Worm (Caenorhabditis elegans) whole organism, L1 larva: Measurements from ENCODE around the gene sulp-5.

Source experiments
- C04F5.9 ChIP-seq: sonication (generic microtip); optimal IDR thresholded peaks from 2 replicates; lab custom pipeline; 2016; ENCODE audit warnings: missing genetic modification characterization, missing compliant biosample characterization
- C16A3.4 ChIP-seq: fragments of 150-350 bp; optimal IDR thresholded peaks from 2 replicates; lab custom pipeline; 2014; ENCODE audit warnings: missing biosample characterization, missing genetic modification characterization
- C34B4.2 ChIP-seq: sonication (generic microtip); optimal IDR thresholded peaks from 2 replicates; lab custom pipeline; 2017; ENCODE audit warnings: mild to moderate bottlenecking, missing genetic modification characterization, missing compliant biosample characterization
- F16B12.6 ChIP-seq: fragments of 150-350 bp; optimal IDR thresholded peaks from 2 replicates; lab custom pipeline; 2014; ENCODE audit warnings: missing biosample characterization, missing genetic modification characterization
- alr-1 ChIP-seq: fragments of 200-800 bp; sonication (Bioruptor generic); optimal IDR thresholded peaks from 2 replicates; lab custom pipeline; 2018; ENCODE audit warnings: borderline replicate concordance, mild to moderate bottlenecking, missing genetic modification characterization, missing compliant biosample characterization
- blmp-1 ChIP-seq: fragments of 150-350 bp; optimal IDR thresholded peaks from 2 replicates; lab custom pipeline; 2014; ENCODE audit warnings: missing biosample characterization, missing genetic modification characterization
- ceh-8 ChIP-seq: fragments of 200-800 bp; sonication (Bioruptor generic); optimal IDR thresholded peaks from 2 replicates; lab custom pipeline; 2018; ENCODE audit warnings: mild to moderate bottlenecking, missing genetic modification characterization, moderate library complexity, missing compliant biosample characterization
- ceh-90 ChIP-seq: sonication (generic microtip); optimal IDR thresholded peaks from 2 replicates; lab custom pipeline; 2016; ENCODE audit warnings: missing genetic modification characterization, missing compliant biosample characterization
- dpl-1 ChIP-seq, 3 experiments: fragments of 150-350 bp in 2 of 3; sonication (generic microtip) in 1 of 3; optimal IDR thresholded peaks; 2 replicates each; lab custom pipeline; 2014 to 2017; ENCODE audit warnings: missing biosample characterization in 3 of 3, missing genetic modification characterization in 3 of 3, missing genetic modification reagents in 3 of 3
- efl-1 ChIP-seq, 4 experiments: fragments of 150-350 bp; optimal IDR thresholded peaks in 3 of 4; peaks in 1 of 4; 1 replicate in 1 of 4; 2 replicates in 3 of 4; lab custom pipeline; 2014; ENCODE audit warnings: missing biosample characterization in 2 of 4, missing genetic modification characterization in 2 of 4, missing genetic modification reagents in 2 of 4
- efl-3 ChIP-seq: fragments of 200-800 bp; sonication (Bioruptor generic); optimal IDR thresholded peaks from 2 replicates; lab custom pipeline; 2018; ENCODE audit warnings: mild to moderate bottlenecking, missing genetic modification characterization, missing compliant biosample characterization
- egl-27 ChIP-seq, 2 experiments: fragments of 150-350 bp in 1 of 2; sonication (generic microtip); optimal IDR thresholded peaks; 3 replicates each; lab custom pipeline; 2017 to 2018; ENCODE audit warnings: missing biosample characterization in 2 of 2, missing genetic modification characterization in 2 of 2, missing genetic modification reagents in 2 of 2
- irx-1 ChIP-seq: sonication (generic microtip); optimal IDR thresholded peaks from 2 replicates; lab custom pipeline; 2016; ENCODE audit warnings: missing genetic modification characterization, missing compliant biosample characterization
- lin-14 ChIP-seq: fragments of 200-800 bp; sonication (Bioruptor generic); optimal IDR thresholded peaks from 2 replicates; lab custom pipeline; 2018; ENCODE audit warnings: mild to moderate bottlenecking, missing genetic modification characterization, moderate library complexity, missing compliant biosample characterization
- lin-15B ChIP-seq: fragments of 150-350 bp; sonication (generic microtip); optimal IDR thresholded peaks from 3 replicates; lab custom pipeline; 2014; ENCODE audit warnings: missing biosample characterization, missing genetic modification characterization
- lin-35 ChIP-seq, 2 experiments: fragments of 150-350 bp; optimal IDR thresholded peaks; 2 replicates each; lab custom pipeline; 2014; ENCODE audit warnings: missing biosample characterization in 2 of 2, missing genetic modification characterization in 2 of 2, missing genetic modification reagents in 2 of 2
- lsy-2 ChIP-seq, 2 experiments: fragments of 150-350 bp; optimal IDR thresholded peaks; 2 replicates each; lab custom pipeline; 2014; ENCODE audit warnings: missing biosample characterization in 2 of 2, missing genetic modification characterization in 2 of 2
- mdl-1 ChIP-seq, 2 experiments: fragments of 150-350 bp; optimal IDR thresholded peaks; 2 replicates each; lab custom pipeline; 2014 to 2017; ENCODE audit warnings: missing biosample characterization in 2 of 2, missing genetic modification characterization in 2 of 2, inconsistent platforms in 1 of 2
- mep-1 ChIP-seq: fragments of 150-350 bp; optimal IDR thresholded peaks from 2 replicates; lab custom pipeline; 2014; ENCODE audit warnings: missing biosample characterization, missing genetic modification characterization
- nhr-19 ChIP-seq: fragments of 200-800 bp; sonication (Bioruptor generic); conservative IDR thresholded peaks from 2 replicates; pipeline ENCODE4 v1.3.6; 2022; ENCODE audit warnings: missing genetic modification characterization, missing compliant biosample characterization
- nhr-20 ChIP-seq: sonication (generic microtip); optimal IDR thresholded peaks from 2 replicates; lab custom pipeline; 2016; ENCODE audit warnings: mild to moderate bottlenecking, missing genetic modification characterization, missing compliant biosample characterization
- nhr-237 ChIP-seq: fragments of 150-350 bp; optimal IDR thresholded peaks from 2 replicates; lab custom pipeline; 2014; ENCODE audit warnings: missing biosample characterization, missing genetic modification characterization
- nhr-47 ChIP-seq: sonication (generic microtip); optimal IDR thresholded peaks from 2 replicates; lab custom pipeline; 2016; ENCODE audit warnings: mild to moderate bottlenecking, missing genetic modification characterization, moderate library complexity, missing compliant biosample characterization
- nhr-71 ChIP-seq: sonication (generic microtip); optimal IDR thresholded peaks from 2 replicates; lab custom pipeline; 2016; ENCODE audit warnings: mild to moderate bottlenecking, missing genetic modification characterization, moderate library complexity, missing compliant biosample characterization
- nhr-76 ChIP-seq: sonication (generic microtip); optimal IDR thresholded peaks from 2 replicates; lab custom pipeline; 2017; ENCODE audit warnings: missing biosample characterization, missing genetic modification characterization
- nhr-84 ChIP-seq: sonication (generic microtip); optimal IDR thresholded peaks from 2 replicates; lab custom pipeline; 2017; ENCODE audit warnings: missing biosample characterization, missing genetic modification characterization
- nhr-85 ChIP-seq: sonication (generic microtip); peaks from one replicate; lab custom pipeline; 2016; ENCODE audit warnings: missing genetic modification characterization, inconsistent platforms, missing compliant biosample characterization
- pag-3 ChIP-seq: sonication (generic microtip); optimal IDR thresholded peaks from 2 replicates; lab custom pipeline; 2017; ENCODE audit warnings: missing genetic modification characterization, mild to moderate bottlenecking, missing compliant biosample characterization, antibody characterized with exemption, borderline replicate concordance; ENCODE audit not compliant: insufficient read depth
- snu-23 ChIP-seq: sonication (generic microtip); optimal IDR thresholded peaks from 2 replicates; lab custom pipeline; 2016; ENCODE audit warnings: missing genetic modification characterization, missing compliant biosample characterization
- sptf-1 ChIP-seq: fragments of 150-350 bp; optimal IDR thresholded peaks from 2 replicates; lab custom pipeline; 2014; ENCODE audit warnings: missing biosample characterization, missing genetic modification characterization
- sup-37 ChIP-seq: fragments of 200-800 bp; sonication (Bioruptor generic); optimal IDR thresholded peaks from 2 replicates; lab custom pipeline; 2018; ENCODE audit warnings: mild to moderate bottlenecking, missing genetic modification characterization, missing compliant biosample characterization
- swsn-7 ChIP-seq: sonication (generic microtip); optimal IDR thresholded peaks from 2 replicates; lab custom pipeline; 2016; ENCODE audit warnings: missing genetic modification characterization, missing compliant biosample characterization
- tbx-2 ChIP-seq: sonication (generic microtip); optimal IDR thresholded peaks from 2 replicates; lab custom pipeline; 2016; ENCODE audit warnings: missing genetic modification characterization, missing compliant biosample characterization
- unc-30 ChIP-seq: sonication (generic microtip); optimal IDR thresholded peaks from 2 replicates; lab custom pipeline; 2017; ENCODE audit warnings: missing biosample characterization, missing genetic modification characterization
- unc-62 ChIP-seq: fragments of 150-350 bp; optimal IDR thresholded peaks from 2 replicates; lab custom pipeline; 2014; ENCODE audit warnings: missing biosample characterization, missing genetic modification reagents, missing genetic modification characterization
- unc-86 ChIP-seq: sonication (generic microtip); optimal IDR thresholded peaks from 2 replicates; lab custom pipeline; 2016; ENCODE audit warnings: missing genetic modification characterization, missing compliant biosample characterization
- xbp-1 ChIP-seq: sonication (generic microtip); optimal IDR thresholded peaks from 2 replicates; lab custom pipeline; 2016; ENCODE audit warnings: missing genetic modification characterization, missing compliant biosample characterization
- zag-1 ChIP-seq: fragments of 150-350 bp; optimal IDR thresholded peaks from 2 replicates; lab custom pipeline; 2014; ENCODE audit warnings: missing biosample characterization, missing genetic modification characterization
- ztf-4 ChIP-seq: fragments of 150-350 bp; optimal IDR thresholded peaks from 2 replicates; lab custom pipeline; 2014; ENCODE audit warnings: missing biosample characterization, missing genetic modification characterization

sulp-5 gene

DNA sequence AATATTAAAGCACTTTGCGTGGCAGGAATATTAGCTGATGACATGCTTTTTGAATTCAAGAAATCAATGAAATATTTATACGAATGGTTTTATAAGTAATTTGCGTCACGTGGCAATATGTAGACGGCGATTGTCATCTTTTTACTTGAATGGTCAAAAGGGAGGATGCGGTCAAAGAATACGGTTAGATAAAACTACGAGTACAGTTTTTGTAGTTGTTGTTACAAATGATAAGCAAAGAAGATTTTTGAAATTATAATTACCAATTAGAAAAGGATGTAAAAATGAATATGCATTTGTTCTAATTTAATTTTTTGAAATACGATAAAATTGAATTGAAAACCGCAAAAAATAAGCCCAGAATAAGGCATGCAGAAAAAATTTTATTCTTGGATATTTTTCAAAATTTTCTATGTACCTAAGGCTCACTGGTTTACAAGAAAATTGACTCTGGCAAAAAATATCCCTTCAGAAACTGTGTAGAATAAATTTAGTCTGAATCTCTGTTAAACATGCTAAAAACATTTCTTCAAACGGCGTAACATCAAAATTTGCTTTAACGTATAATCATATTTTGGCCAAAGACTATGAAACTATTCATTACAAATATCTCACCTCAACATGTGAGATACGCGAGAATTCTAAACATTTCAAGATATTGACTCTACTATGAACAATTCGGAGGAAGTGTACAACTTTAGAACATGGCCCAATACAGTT lies 11.5 kb downstream of the sulp-5 start, which contains the start of the genes sodh-2 and srx-76:
Gene sodh-2, minus strand, starts transcription at position 101 of the 720 bp plus-strand sequence.
Gene srx-76, plus strand, starts transcription at position 670 of the 720 bp plus-strand sequence.
- TF ChIP-seq unc-86 (tag; lab: Kevin White, UChicago): no peak
- TF ChIP-seq efl-1 (optimal IDR thresholded peaks at IDR 0.05; lab: Kevin White, UChicago): no peak
- TF ChIP-seq efl-1 (GFP tag; optimal IDR thresholded peaks at IDR 0.05 in 1 of 2; lab: Kevin White, UChicago): peak in 1 of 2 experiments; percentile 47
- TF ChIP-seq nhr-237: no peak
- TF ChIP-seq sptf-1 (tag; lab: Kevin White, UChicago): no peak
- TF ChIP-seq mdl-1 (tag; optimal IDR thresholded peaks at IDR 0.05; lab: Kevin White, UChicago): no peak
- TF ChIP-seq nhr-20 (tag; lab: Kevin White, UChicago): peak; percentile 33
- peak in 1 of 2 experiments; percentile 1 for TF ChIP-seq lin-35 (GFP tag; optimal IDR thresholded peaks at IDR 0.05; lab: Kevin White, UChicago)

- TF ChIP-seq C34B4.2 (tag; lab: Kevin White, UChicago) (no peak), pag-3 (tag; lab: Kevin White, UChicago) (no peak)
Measured at ce11 chrV:11893975-11894374, 14.1 kb downstream of the sulp-5 start, which contains the start of gene K12G11.6. K12G11.6 (plus strand) TSS chrV:11894331.

DNA sequence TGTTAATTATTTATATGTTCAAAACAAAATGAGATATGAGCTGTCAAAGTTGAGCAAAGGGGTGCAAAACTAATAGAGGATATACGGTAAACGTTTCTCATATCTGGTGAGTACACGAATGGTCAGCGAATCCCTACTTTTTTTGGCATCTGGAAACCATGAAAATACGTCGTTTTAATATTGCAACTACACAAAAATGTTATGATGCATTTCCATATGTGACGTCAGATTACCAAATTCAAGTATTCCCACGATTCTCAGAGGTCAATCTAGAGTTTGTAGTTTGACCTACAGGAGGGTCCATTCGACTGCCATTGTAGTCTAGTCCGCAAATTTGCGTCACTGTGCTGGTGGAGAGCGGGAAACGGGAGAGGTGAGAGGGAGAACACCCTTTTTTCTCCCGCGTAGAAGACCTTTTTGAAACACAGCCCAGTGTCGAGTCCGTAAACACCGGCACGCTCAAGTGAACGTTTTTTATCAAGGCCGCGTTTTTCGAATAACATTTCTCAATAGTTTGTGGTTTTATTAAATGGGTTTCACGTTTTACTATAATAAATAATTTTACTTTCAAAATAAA lies 16.6 kb downstream of the sulp-5 start:
- peak; percentile 67 for TF ChIP-seq blmp-1 (tag; lab: Kevin White, UChicago)
- no peak for TF ChIP-seq egl-27 (tag; optimal IDR thresholded peaks at IDR 0.05; lab: Kevin White, UChicago)
- no peak for TF ChIP-seq nhr-84 (tag; lab: Kevin White, UChicago)
- peak; percentile 69 to 82 (median 77) for TF ChIP-seq dpl-1 (GFP tag; optimal IDR thresholded peaks at IDR 0.05; lab: Kevin White, UChicago)
- no peak for TF ChIP-seq sup-37 (GFP tag; lab: Kevin White, UChicago)
- TF ChIP-seq lsy-2 (tag; optimal IDR thresholded peaks at IDR 0.05; lab: Kevin White, UChicago): peak; percentile 14 to 49
- peak; percentile 33 for TF ChIP-seq nhr-19 (GFP tag; lab: Robert Waterston, UW)
- TF ChIP-seq ceh-8: no peak
- peak; percentile 52 for TF ChIP-seq snu-23
- no peak for TF ChIP-seq nhr-76 (tag; lab: Kevin White, UChicago)
- peak; percentile 51 to 84 for TF ChIP-seq lin-35 (GFP tag; optimal IDR thresholded peaks at IDR 0.05; lab: Kevin White, UChicago)
- TF ChIP-seq efl-3 (GFP tag; lab: Kevin White, UChicago): no peak
- no peak for TF ChIP-seq lin-15B (tag; lab: Kevin White, UChicago)
- TF ChIP-seq unc-30 (tag; lab: Kevin White, UChicago): no peak
- peak; percentile 5 for TF ChIP-seq nhr-47 (tag; lab: Kevin White, UChicago)
- no peak for TF ChIP-seq ztf-4 (tag; lab: Kevin White, UChicago)
- no peak for TF ChIP-seq tbx-2 (tag; lab: Kevin White, UChicago)
- TF ChIP-seq swsn-7 (tag; lab: Kevin White, UChicago): peak; percentile 18
- no peak for TF ChIP-seq irx-1 (tag; lab: Kevin White, UChicago)
- TF ChIP-seq nhr-20 (tag; lab: Kevin White, UChicago): peak; percentile 81
- TF ChIP-seq C04F5.9 (tag; lab: Kevin White, UChicago): no peak
- TF ChIP-seq unc-62 (GFP tag; lab: Kevin White, UChicago): no peak
- peak in 1 of 2 experiments; percentile 22 for TF ChIP-seq mdl-1 (tag; optimal IDR thresholded peaks at IDR 0.05; lab: Kevin White, UChicago)
- peak; percentile 20 for TF ChIP-seq C16A3.4
- peak; percentile 41 for TF ChIP-seq nhr-85 (tag; lab: Kevin White, UChicago)
- TF ChIP-seq mep-1 (tag; lab: Kevin White, UChicago): peak; percentile 60
- no peak for TF ChIP-seq xbp-1 (tag; lab: Kevin White, UChicago)
- TF ChIP-seq efl-1 (optimal IDR thresholded peaks at IDR 0.05; lab: Kevin White, UChicago): peak; percentile 75 to 94
- peak; percentile 76 to 97 for TF ChIP-seq efl-1 (GFP tag; optimal IDR thresholded peaks at IDR 0.05 in 1 of 2; lab: Kevin White, UChicago)
- no peak for TF ChIP-seq zag-1 (tag; lab: Kevin White, UChicago)
- peak; percentile 76 for TF ChIP-seq F16B12.6 (tag; lab: Kevin White, UChicago)
- TF ChIP-seq ceh-90 (tag; lab: Kevin White, UChicago): no peak
- TF ChIP-seq nhr-71 (tag; lab: Kevin White, UChicago): peak; percentile 40
- TF ChIP-seq alr-1 (tag; lab: Kevin White, UChicago): no peak
- TF ChIP-seq lin-14: peak; percentile 73
- TF ChIP-seq, all 84 proteins: peak for 17
